Fruit fly (Drosophila melanogaster): ENCODE data around the gene CG32137.

Gene CG32137

dm6 chr3L:14004963-14005458, 66.0 kb downstream of the CG32137 start:
- TF ChIP-seq EcR (GFP tag; optimal IDR thresholded peaks at IDR 0.05) (no peak), psq (optimal IDR thresholded peaks at IDR 0.05) (no peak), CG8478 (optimal IDR thresholded peaks at IDR 0.05) (peak; percentile 39), Dll (optimal IDR thresholded peaks at IDR 0.05) (no peak)

DNA sequence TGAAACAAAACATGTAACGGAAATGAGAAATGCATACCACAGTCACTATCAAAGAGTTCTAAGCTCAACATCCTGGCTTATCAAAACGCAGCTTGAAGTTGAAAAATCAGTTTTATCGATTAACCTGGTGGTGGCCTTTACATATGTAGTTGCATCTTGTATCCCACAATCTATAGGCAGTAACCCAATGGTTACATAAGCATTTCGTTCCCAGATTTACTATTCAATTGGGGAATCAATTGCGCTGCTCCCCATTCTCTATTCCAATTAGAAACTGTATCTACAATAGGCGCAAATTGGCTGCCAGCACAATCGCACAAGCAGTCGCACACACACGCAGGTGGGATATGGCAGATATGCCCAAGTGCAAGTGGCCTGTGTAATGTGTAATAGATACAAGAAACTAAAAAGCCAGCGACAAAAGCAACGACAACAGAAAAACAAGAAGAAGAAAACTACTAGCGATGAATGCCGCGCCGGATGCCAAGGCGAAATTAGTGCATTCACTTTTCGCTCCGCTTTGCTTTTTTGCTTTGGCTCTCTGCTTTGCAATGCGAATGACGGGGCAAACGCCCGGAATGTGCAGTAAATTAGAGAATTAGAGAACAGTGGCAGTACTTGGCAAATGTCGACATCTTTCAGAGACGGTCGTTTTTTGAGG, 66.7 kb downstream of the CG32137 start:
- TF ChIP-seq usp (GFP tag; optimal IDR thresholded peaks at IDR 0.05): no peak
- no peak for TF ChIP-seq CG8478 (optimal IDR thresholded peaks at IDR 0.05)
- TF ChIP-seq Dll (optimal IDR thresholded peaks at IDR 0.05): no peak
- TF ChIP-seq EcR (GFP tag; optimal IDR thresholded peaks at IDR 0.05): no peak
- no peak for TF ChIP-seq psq (optimal IDR thresholded peaks at IDR 0.05)
- TF ChIP-seq pan (optimal IDR thresholded peaks at IDR 0.05): no peak

DNA sequence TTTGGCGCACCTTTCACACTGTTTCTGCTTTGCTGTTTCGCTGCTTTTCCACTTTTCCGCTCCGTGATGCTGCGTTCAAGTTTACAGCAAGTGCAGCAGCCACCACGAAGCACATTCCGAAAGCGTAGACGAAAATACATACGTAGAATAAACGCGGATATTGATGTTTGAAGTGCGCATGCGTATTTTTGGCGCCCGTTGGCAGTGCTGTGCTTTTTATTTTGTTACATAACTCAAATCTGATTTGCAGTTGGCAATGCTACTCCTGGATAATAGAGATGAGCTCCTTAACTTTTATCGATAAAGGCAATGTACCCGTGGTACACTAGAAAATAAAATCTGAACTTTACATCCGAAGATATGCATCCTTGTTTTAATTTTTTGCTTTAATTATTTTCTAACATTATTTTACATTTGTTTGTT, 67.7 kb downstream of the CG32137 start:
- TF ChIP-seq pan (optimal IDR thresholded peaks at IDR 0.05) (no peak), CG8478 (optimal IDR thresholded peaks at IDR 0.05) (no peak), psq (optimal IDR thresholded peaks at IDR 0.05) (no peak), EcR (GFP tag; optimal IDR thresholded peaks at IDR 0.05) (no peak), Dll (optimal IDR thresholded peaks at IDR 0.05) (no peak), usp (GFP tag; optimal IDR thresholded peaks at IDR 0.05) (no peak)

Data from whole organism.